Worm (Caenorhabditis elegans) whole organism, mixed stage, embryonic: ENCODE results near the gene tag-294.

Experiments used
- ceh-83 ChIP-seq: fragments of 200-800 bp; sonication (Bioruptor generic); optimal IDR thresholded peaks from 2 replicates; lab custom pipeline; 2018; ENCODE audit warnings: mild to moderate bottlenecking, missing genetic modification characterization, missing compliant biosample characterization
- ces-1 ChIP-seq: fragments of 150-350 bp; optimal IDR thresholded peaks from 2 replicates; lab custom pipeline; 2014; ENCODE audit warnings: missing biosample characterization, missing genetic modification reagents, missing genetic modification characterization
- elt-1 ChIP-seq: sonication (generic microtip); optimal IDR thresholded peaks from 2 replicates; lab custom pipeline; 2017; ENCODE audit warnings: missing genetic modification characterization, mild to moderate bottlenecking, missing compliant biosample characterization, antibody characterized with exemption, moderate library complexity, borderline replicate concordance; ENCODE audit not compliant: insufficient read depth
- ham-2 ChIP-seq: fragments of 200-800 bp; sonication (Bioruptor generic); optimal IDR thresholded peaks from 2 replicates; lab custom pipeline; 2018; ENCODE audit warnings: mild to moderate bottlenecking, missing genetic modification characterization, missing compliant biosample characterization
- lin-13 ChIP-seq: fragments of 150-350 bp; optimal IDR thresholded peaks from 2 replicates; lab custom pipeline; 2014; ENCODE audit warnings: missing biosample characterization, missing genetic modification characterization
- lsy-2 ChIP-seq: fragments of 150-350 bp; optimal IDR thresholded peaks from 2 replicates; lab custom pipeline; 2014; ENCODE audit warnings: missing biosample characterization, missing genetic modification characterization
- nhr-237 ChIP-seq: fragments of 150-350 bp; optimal IDR thresholded peaks from 2 replicates; lab custom pipeline; 2014; ENCODE audit warnings: missing biosample characterization, missing genetic modification characterization
- pha-4 ChIP-seq: fragments of 150-350 bp; optimal IDR thresholded peaks from 2 replicates; lab custom pipeline; 2018; ENCODE audit warnings: missing biosample characterization, missing genetic modification reagents, missing genetic modification characterization
- snpc-4 ChIP-seq: fragments of 150-350 bp; optimal IDR thresholded peaks from 2 replicates; lab custom pipeline; 2014; ENCODE audit warnings: missing biosample characterization, missing genetic modification characterization
- unc-39 ChIP-seq: fragments of 150-350 bp; optimal IDR thresholded peaks from 2 replicates; lab custom pipeline; 2014; ENCODE audit warnings: missing biosample characterization, missing genetic modification characterization
- unc-62 ChIP-seq: fragments of 150-350 bp; optimal IDR thresholded peaks from 2 replicates; lab custom pipeline; 2014; ENCODE audit warnings: missing biosample characterization, missing genetic modification reagents, missing genetic modification characterization
- ztf-11 ChIP-seq: fragments of 150-350 bp; optimal IDR thresholded peaks from 2 replicates; lab custom pipeline; 2014; ENCODE audit warnings: missing biosample characterization, missing genetic modification characterization

DNA sequence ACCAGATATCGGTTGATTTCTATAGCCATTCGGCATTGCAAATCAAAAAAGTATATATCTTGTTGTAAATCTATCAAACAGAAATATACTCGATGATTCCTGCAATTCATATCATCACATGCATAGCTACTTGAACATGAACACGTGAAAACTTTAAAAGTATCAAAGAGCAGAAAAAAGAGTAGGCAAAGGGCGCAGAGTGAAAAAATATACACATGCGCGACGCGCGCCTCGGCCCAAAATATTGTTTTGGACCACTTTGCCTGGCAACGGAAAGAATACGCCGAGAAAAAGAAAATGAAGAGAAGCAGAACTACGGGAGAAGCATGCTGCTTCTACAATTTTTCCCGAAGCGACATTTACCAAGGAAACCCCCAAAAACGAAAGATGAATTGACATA, 7.5 kb upstream of the tag-294 start, which contains the start of gene C54H2.4:
- TF ChIP-seq ces-1 (GFP tag; lab: Kevin White, UChicago) = no peak
- no peak for TF ChIP-seq lsy-2 (tag; lab: Kevin White, UChicago)
- no peak for TF ChIP-seq snpc-4 (tag; lab: Kevin White, UChicago)
- no peak for TF ChIP-seq pha-4 (tag; lab: Kevin White, UChicago)
- no peak for TF ChIP-seq ham-2 (GFP tag; lab: Kevin White, UChicago)
- no peak for TF ChIP-seq ztf-11
- no peak for TF ChIP-seq unc-62 (GFP tag; lab: Kevin White, UChicago)
- no peak for TF ChIP-seq elt-1 (tag; lab: Kevin White, UChicago)
- TF ChIP-seq unc-39 (tag; lab: Kevin White, UChicago) = no peak
- no peak for TF ChIP-seq lin-13 (tag; lab: Kevin White, UChicago)
- no peak for TF ChIP-seq ceh-83 (GFP tag; lab: Kevin White, UChicago)
- TF ChIP-seq nhr-237 = no peak
